Worm (Caenorhabditis elegans) whole organism, late embryonic: Measurements from ENCODE around the gene cyp-33C2.

ENCODE experiments used
- C08G9.2 ChIP-seq: sonication (generic microtip); optimal IDR thresholded peaks from 2 replicates; lab custom pipeline; 2016; ENCODE audit warnings: mild to moderate bottlenecking, missing genetic modification characterization, moderate library complexity, missing compliant biosample characterization
- C38D4.7 ChIP-seq: fragments of 200-800 bp; sonication (Bioruptor generic); optimal IDR thresholded peaks from 2 replicates; lab custom pipeline; 2018; ENCODE audit warnings: mild to moderate bottlenecking, missing genetic modification characterization, moderate library complexity, missing compliant biosample characterization
- F13H6.1 ChIP-seq: sonication (generic microtip); optimal IDR thresholded peaks from 2 replicates; lab custom pipeline; 2016; ENCODE audit warnings: missing genetic modification characterization, missing compliant biosample characterization
- K02D7.2 ChIP-seq: sonication (generic microtip); optimal IDR thresholded peaks from 2 replicates; lab custom pipeline; 2017; ENCODE audit warnings: mild to moderate bottlenecking, missing genetic modification characterization, missing compliant biosample characterization
- T23F11.4 ChIP-seq: fragments of 200-800 bp; sonication (Bioruptor generic); optimal IDR thresholded peaks from 2 replicates; lab custom pipeline; 2018; ENCODE audit warnings: mild to moderate bottlenecking, missing genetic modification characterization, missing compliant biosample characterization
- Y22D7AL.16 ChIP-seq: sonication (generic microtip); optimal IDR thresholded peaks from 2 replicates; lab custom pipeline; 2016; ENCODE audit warnings: missing genetic modification characterization, missing compliant biosample characterization
- ceh-18 ChIP-seq: sonication (generic microtip); optimal IDR thresholded peaks from 2 replicates; lab custom pipeline; 2016; ENCODE audit warnings: missing genetic modification characterization, missing compliant biosample characterization
- ceh-19 ChIP-seq: fragments of 200-800 bp; sonication (Bioruptor generic); optimal IDR thresholded peaks from 2 replicates; lab custom pipeline; 2018; ENCODE audit warnings: mild to moderate bottlenecking, missing genetic modification characterization, missing compliant biosample characterization
- ceh-2 ChIP-seq: sonication (generic microtip); optimal IDR thresholded peaks from 2 replicates; lab custom pipeline; 2016; ENCODE audit warnings: missing genotype, missing genetic modification characterization, missing compliant biosample characterization
- ceh-22 ChIP-seq: sonication (generic microtip); optimal IDR thresholded peaks from 2 replicates; lab custom pipeline; 2017; ENCODE audit warnings: missing biosample characterization, missing genetic modification characterization
- ceh-24 ChIP-seq: sonication (generic microtip); optimal IDR thresholded peaks from 2 replicates; lab custom pipeline; 2016; ENCODE audit warnings: mild to moderate bottlenecking, missing genetic modification characterization, missing compliant biosample characterization
- ceh-48 ChIP-seq: sonication (generic microtip); optimal IDR thresholded peaks from 2 replicates; lab custom pipeline; 2016; ENCODE audit warnings: missing genetic modification characterization, inconsistent platforms, missing compliant biosample characterization
- elt-4 ChIP-seq: sonication (generic microtip); optimal IDR thresholded peaks from 2 replicates; lab custom pipeline; 2016; ENCODE audit warnings: missing genetic modification characterization, missing compliant biosample characterization
- ets-4 ChIP-seq: sonication (generic microtip); optimal IDR thresholded peaks from 2 replicates; lab custom pipeline; 2016; ENCODE audit warnings: missing genetic modification characterization, missing compliant biosample characterization
- eyg-1 ChIP-seq: sonication (generic microtip); optimal IDR thresholded peaks from 2 replicates; lab custom pipeline; 2016; ENCODE audit warnings: missing genotype, missing genetic modification characterization, missing compliant biosample characterization
- gmeb-2 ChIP-seq: sonication (generic microtip); optimal IDR thresholded peaks from 2 replicates; lab custom pipeline; 2016; ENCODE audit warnings: missing genetic modification characterization, inconsistent platforms, missing compliant biosample characterization
- hlh-8 ChIP-seq: sonication (generic microtip); optimal IDR thresholded peaks from 2 replicates; lab custom pipeline; 2016; ENCODE audit warnings: missing genotype, missing genetic modification characterization, missing compliant biosample characterization
- lim-6 ChIP-seq: sonication (generic microtip); optimal IDR thresholded peaks from 2 replicates; lab custom pipeline; 2016; ENCODE audit warnings: missing genetic modification characterization, missing compliant biosample characterization
- madf-2 ChIP-seq: sonication (generic microtip); optimal IDR thresholded peaks from 2 replicates; lab custom pipeline; 2017; ENCODE audit warnings: missing genetic modification characterization, missing compliant biosample characterization
- mec-3 ChIP-seq: sonication (generic microtip); optimal IDR thresholded peaks from 2 replicates; lab custom pipeline; 2016; ENCODE audit warnings: borderline replicate concordance, missing genetic modification characterization, missing compliant biosample characterization
- nhr-232 ChIP-seq: sonication (generic microtip); optimal IDR thresholded peaks from 2 replicates; lab custom pipeline; 2016; ENCODE audit warnings: missing genetic modification characterization, missing compliant biosample characterization
- pag-3 ChIP-seq: sonication (generic microtip); optimal IDR thresholded peaks from 2 replicates; lab custom pipeline; 2016; ENCODE audit warnings: missing compliant biosample characterization, missing genetic modification characterization, borderline replicate concordance
- pat-9 ChIP-seq: fragments of 200-800 bp; sonication (Bioruptor generic); optimal IDR thresholded peaks from 2 replicates; lab custom pipeline; 2018; ENCODE audit warnings: mild to moderate bottlenecking, missing genetic modification characterization, moderate library complexity, missing compliant biosample characterization
- pqm-1 ChIP-seq: sonication (generic microtip); optimal IDR thresholded peaks from 2 replicates; lab custom pipeline; 2016; ENCODE audit warnings: missing genetic modification characterization, missing compliant biosample characterization
- pros-1 ChIP-seq: fragments of 150-350 bp; optimal IDR thresholded peaks from 2 replicates; lab custom pipeline; 2014; ENCODE audit warnings: missing biosample characterization, missing genetic modification reagents, missing genetic modification characterization
- rnt-1 ChIP-seq: sonication (generic microtip); optimal IDR thresholded peaks from 2 replicates; lab custom pipeline; 2016; ENCODE audit warnings: missing genetic modification characterization, missing compliant biosample characterization
- sdc-2 ChIP-seq: sonication (generic microtip); optimal IDR thresholded peaks from 2 replicates; lab custom pipeline; 2016; ENCODE audit warnings: missing genotype, missing genetic modification characterization, missing compliant biosample characterization
- sox-2 ChIP-seq: fragments of 200-800 bp; sonication (Bioruptor generic); IDR thresholded peaks from 2 replicates; pipeline ENCODE4 v1.3.6; 2022; ENCODE audit warnings: missing genetic modification reagents, missing genetic modification characterization, missing compliant biosample characterization
- syd-9 ChIP-seq: sonication (generic microtip); optimal IDR thresholded peaks from 2 replicates; lab custom pipeline; 2016; ENCODE audit warnings: mild to moderate bottlenecking, missing genetic modification characterization, moderate library complexity, missing compliant biosample characterization
- tbx-2 ChIP-seq: sonication (generic microtip); optimal IDR thresholded peaks from 2 replicates; lab custom pipeline; 2016; ENCODE audit warnings: missing genetic modification characterization, missing compliant biosample characterization
- unc-3 ChIP-seq, 2 experiments: fragments of 200-800 bp in 1 of 2; sonication (Bioruptor generic) in 1 of 2; sonication (generic microtip) in 1 of 2; conservative IDR thresholded peaks in 1 of 2; optimal IDR thresholded peaks in 1 of 2; 2 replicates each; pipeline versions ENCODE4 v1.3.6 to Lab custom; 2016 to 2022; ENCODE audit warnings: missing compliant biosample characterization in 2 of 2, missing genetic modification characterization in 2 of 2, missing genetic modification reagents in 1 of 2
- unc-86 ChIP-seq: sonication (generic microtip); optimal IDR thresholded peaks from 2 replicates; lab custom pipeline; 2016; ENCODE audit warnings: missing genetic modification characterization, missing compliant biosample characterization

Gene cyp-33C2

ce11 chrV:2200402-2200801 is 17.1 kb downstream of the cyp-33C2 start:
- TF ChIP-seq pqm-1 (no peak), madf-2 (tag; lab: Kevin White, UChicago) (no peak), syd-9 (no peak), sdc-2 (tag; lab: Kevin White, UChicago) (no peak), pros-1 (tag; lab: Kevin White, UChicago) (no peak), ets-4 (no peak), pag-3 (tag; lab: Kevin White, UChicago) (no peak), lim-6 (tag; lab: Kevin White, UChicago) (no peak), ceh-18 (tag; lab: Kevin White, UChicago) (no peak), gmeb-2 (tag; lab: Kevin White, UChicago) (no peak), unc-3 (GFP tag; conservative IDR thresholded peaks at IDR 0.05; lab: Robert Waterston, UW) (no peak), unc-3 (tag; optimal IDR thresholded peaks at IDR 0.05; lab: Kevin White, UChicago) (no peak), unc-86 (no peak), T23F11.4 (no peak)

DNA sequence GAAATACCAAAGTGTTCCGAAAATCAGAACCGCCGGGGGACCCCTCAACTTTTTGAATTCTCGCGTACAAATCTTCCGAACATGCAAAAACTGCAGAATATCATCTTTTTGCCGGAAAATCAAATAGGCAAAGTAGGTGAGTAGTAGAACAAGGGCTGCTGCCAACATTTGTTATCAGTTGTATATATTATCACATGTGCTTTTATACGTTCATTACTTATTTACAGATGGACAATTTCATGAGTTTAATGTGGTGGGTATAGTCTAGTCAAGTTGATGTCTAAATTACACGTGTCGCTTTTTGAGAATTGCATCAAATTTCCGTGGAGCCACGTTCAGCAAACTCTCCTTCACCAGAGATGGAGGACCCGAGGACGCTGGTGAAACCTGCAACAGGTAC is 18.0 kb downstream of the cyp-33C2 start, which contains the start of gene cyp-32B1:
Gene cyp-32B1 (minus strand): TSS at position 176 of the 400 bp plus-strand sequence.
- TF ChIP-seq mec-3 (tag; lab: Kevin White, UChicago) (no peak), pat-9 (tag; lab: Kevin White, UChicago) (no peak), unc-3 (GFP tag; conservative IDR thresholded peaks at IDR 0.05; lab: Robert Waterston, UW) (no peak), unc-3 (tag; optimal IDR thresholded peaks at IDR 0.05; lab: Kevin White, UChicago) (no peak), tbx-2 (tag; lab: Kevin White, UChicago) (no peak), C38D4.7 (no peak), ceh-19 (no peak), elt-4 (tag; lab: Kevin White, UChicago) (no peak), nhr-232 (tag; lab: Kevin White, UChicago) (no peak)
- TF ChIP-seq, all 69 proteins: peak for 0

DNA sequence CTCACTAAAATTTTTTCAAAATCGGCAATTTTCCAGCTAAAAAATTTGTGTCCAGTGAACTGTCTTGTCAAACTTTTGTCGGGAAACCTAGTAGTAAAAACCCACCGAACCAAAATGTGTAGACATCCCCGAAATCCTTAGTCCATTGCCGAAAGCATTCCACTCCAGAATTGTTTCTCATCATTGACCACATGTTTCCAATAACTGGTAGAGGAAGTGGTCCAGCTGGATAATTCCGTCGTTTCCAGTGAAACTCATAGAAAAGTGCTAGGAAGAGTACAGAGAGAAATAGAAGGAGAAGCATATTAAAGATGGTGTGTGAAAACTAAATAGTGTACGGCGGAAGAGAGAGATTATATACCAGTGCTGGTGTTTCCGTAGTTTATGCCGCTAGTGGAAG is 20.8 kb downstream of the cyp-33C2 start, which contains the start of gene cyp-33C12:
Gene cyp-33C12 (minus strand): TSS at position 321 of the 400 bp plus-strand sequence.
- TF ChIP-seq sdc-2 (tag; lab: Kevin White, UChicago) (no peak), ceh-48 (tag; lab: Kevin White, UChicago) (no peak), ceh-2 (tag; lab: Kevin White, UChicago) (no peak), eyg-1 (tag; lab: Kevin White, UChicago) (no peak), Y22D7AL.16 (tag; lab: Kevin White, UChicago) (no peak), rnt-1 (tag; lab: Kevin White, UChicago) (no peak), F13H6.1 (tag; lab: Kevin White, UChicago) (no peak), sox-2 (GFP tag; lab: Robert Waterston, UW) (no peak), ceh-24 (tag; lab: Kevin White, UChicago) (no peak), ets-4 (no peak), ceh-22 (no peak), hlh-8 (no peak)
- TF ChIP-seq, all 69 proteins: peak for 0

DNA sequence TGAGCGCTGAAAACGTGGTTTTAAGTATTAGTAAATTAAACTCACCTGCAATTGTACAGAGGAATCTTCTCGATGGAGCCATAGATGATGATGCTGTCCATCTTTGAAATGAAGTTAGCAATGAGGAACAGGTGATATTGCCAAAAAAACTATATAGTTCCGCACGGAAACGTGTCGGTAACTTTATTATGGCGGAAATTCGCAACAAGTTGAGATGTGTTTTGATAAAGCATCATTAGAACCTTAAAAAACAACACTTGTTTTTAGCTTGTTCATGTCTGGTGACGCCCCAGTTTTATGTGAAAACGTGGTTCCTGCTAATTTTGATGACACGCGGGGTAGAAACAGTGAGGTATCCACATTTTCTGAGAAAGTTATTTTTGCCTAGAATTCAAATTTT is 22.9 kb downstream of the cyp-33C2 start, which contains the start of gene srt-40:
Gene srt-40 (minus strand): TSS at position 101 of the 400 bp plus-strand sequence.
- TF ChIP-seq syd-9, result no peak

- TF ChIP-seq C08G9.2 (tag; lab: Kevin White, UChicago), result no peak
- no peak for TF ChIP-seq ets-4
- TF ChIP-seq pros-1 (tag; lab: Kevin White, UChicago), result no peak
- no peak for TF ChIP-seq ceh-48 (tag; lab: Kevin White, UChicago)
- no peak for TF ChIP-seq rnt-1 (tag; lab: Kevin White, UChicago)
- no peak for TF ChIP-seq K02D7.2 (tag; lab: Kevin White, UChicago)
Observed at ce11 chrV:2206801-2207200, 23.5 kb downstream of the cyp-33C2 start, which contains the start of gene svh-11. Gene svh-11 (plus strand): TSS chrV:2207101.
